Worm (Caenorhabditis elegans) whole organism, L1 larva: ENCODE data around the gene apy-1.

Experiments
- C04F5.9 ChIP-seq: sonication (generic microtip); optimal IDR thresholded peaks from 2 replicates; lab custom pipeline; 2016; ENCODE audit warnings: missing genetic modification characterization, missing compliant biosample characterization
- F16B12.6 ChIP-seq: fragments of 150-350 bp; optimal IDR thresholded peaks from 2 replicates; lab custom pipeline; 2014; ENCODE audit warnings: missing biosample characterization, missing genetic modification characterization
- aha-1 ChIP-seq: fragments of 150-350 bp; optimal IDR thresholded peaks from 2 replicates; lab custom pipeline; 2014; ENCODE audit warnings: missing biosample characterization, missing genetic modification characterization
- alr-1 ChIP-seq: fragments of 200-800 bp; sonication (Bioruptor generic); optimal IDR thresholded peaks from 2 replicates; lab custom pipeline; 2018; ENCODE audit warnings: borderline replicate concordance, mild to moderate bottlenecking, missing genetic modification characterization, missing compliant biosample characterization
- aly-2 ChIP-seq: fragments of 150-350 bp; optimal IDR thresholded peaks from 2 replicates; lab custom pipeline; 2014; ENCODE audit warnings: missing biosample characterization, missing genetic modification characterization
- ama-1 ChIP-seq: fragments of 150-350 bp; optimal IDR thresholded peaks from 2 replicates; lab custom pipeline; 2014
- blmp-1 ChIP-seq: fragments of 150-350 bp; optimal IDR thresholded peaks from 2 replicates; lab custom pipeline; 2014; ENCODE audit warnings: missing biosample characterization, missing genetic modification characterization
- ceh-82 ChIP-seq, 3 experiments: fragments of 150-350 bp in 1 of 3; sonication (generic microtip) in 2 of 3; optimal IDR thresholded peaks; 2 replicates each; lab custom pipeline; 2014 to 2017; ENCODE audit warnings: missing biosample characterization in 3 of 3, missing genetic modification characterization in 3 of 3
- ceh-88 ChIP-seq: fragments of 200-800 bp; sonication (Bioruptor generic); IDR thresholded peaks from 2 replicates; pipeline ENCODE4 v1.3.6; 2022; ENCODE audit warnings: missing genetic modification characterization, missing compliant biosample characterization
- ceh-90 ChIP-seq: sonication (generic microtip); optimal IDR thresholded peaks from 2 replicates; lab custom pipeline; 2016; ENCODE audit warnings: missing genetic modification characterization, missing compliant biosample characterization
- dpl-1 ChIP-seq, 3 experiments: fragments of 150-350 bp in 2 of 3; sonication (generic microtip) in 1 of 3; optimal IDR thresholded peaks; 2 replicates each; lab custom pipeline; 2014 to 2017; ENCODE audit warnings: missing biosample characterization in 3 of 3, missing genetic modification characterization in 3 of 3, missing genetic modification reagents in 3 of 3
- dsc-1 ChIP-seq: sonication (generic microtip); optimal IDR thresholded peaks from 2 replicates; lab custom pipeline; 2016; ENCODE audit warnings: mild to moderate bottlenecking, missing genetic modification characterization, missing compliant biosample characterization
- efl-1 ChIP-seq, 4 experiments: fragments of 150-350 bp; optimal IDR thresholded peaks in 3 of 4; peaks in 1 of 4; 1 replicate in 1 of 4; 2 replicates in 3 of 4; lab custom pipeline; 2014; ENCODE audit warnings: missing biosample characterization in 2 of 4, missing genetic modification characterization in 2 of 4, missing genetic modification reagents in 2 of 4
- egl-13 ChIP-seq: sonication (generic microtip); optimal IDR thresholded peaks from 2 replicates; lab custom pipeline; 2016; ENCODE audit warnings: missing genotype, missing genetic modification reagents, missing genetic modification characterization, missing compliant biosample characterization
- elt-2 ChIP-seq: sonication (generic microtip); optimal IDR thresholded peaks from 2 replicates; lab custom pipeline; 2016; ENCODE audit warnings: missing genetic modification characterization, mild to moderate bottlenecking, inconsistent platforms, missing compliant biosample characterization, missing genetic modification reagents
- elt-3 ChIP-seq, 6 experiments: fragments of 150-350 bp in 1 of 6; sonication (generic microtip); optimal IDR thresholded peaks; 2 replicates each; lab custom pipeline; 2017 to 2018; ENCODE audit warnings: missing biosample characterization in 6 of 6, missing genetic modification characterization in 6 of 6, inconsistent platforms in 1 of 6
- ets-5 ChIP-seq: fragments of 200-800 bp; sonication (Bioruptor generic); IDR thresholded peaks from 2 replicates; pipeline ENCODE4 v1.3.6; 2022; ENCODE audit warnings: missing genetic modification characterization, missing compliant biosample characterization
- fkh-4 ChIP-seq: sonication (generic microtip); optimal IDR thresholded peaks from 2 replicates; lab custom pipeline; 2016; ENCODE audit warnings: missing compliant biosample characterization, missing genetic modification characterization, borderline replicate concordance
- fos-1 ChIP-seq: fragments of 150-350 bp; optimal IDR thresholded peaks from 2 replicates; lab custom pipeline; 2014; ENCODE audit warnings: missing biosample characterization, missing genetic modification characterization
- grh-1 ChIP-seq: fragments of 200-800 bp; sonication (Bioruptor generic); IDR thresholded peaks from 2 replicates; pipeline ENCODE4 v1.3.6; 2022; ENCODE audit warnings: missing genetic modification reagents, missing genetic modification characterization, missing compliant biosample characterization
- hlh-4 ChIP-seq: sonication (generic microtip); optimal IDR thresholded peaks from 2 replicates; lab custom pipeline; 2016; ENCODE audit warnings: mild to moderate bottlenecking, missing genetic modification characterization, missing compliant biosample characterization
- hpl-2 ChIP-seq: fragments of 150-350 bp; optimal IDR thresholded peaks from 2 replicates; lab custom pipeline; 2014; ENCODE audit warnings: missing biosample characterization, missing genetic modification reagents, missing genetic modification characterization
- irx-1 ChIP-seq: sonication (generic microtip); optimal IDR thresholded peaks from 2 replicates; lab custom pipeline; 2016; ENCODE audit warnings: missing genetic modification characterization, missing compliant biosample characterization
- jun-1 ChIP-seq: fragments of 150-350 bp; optimal IDR thresholded peaks from 2 replicates; lab custom pipeline; 2014; ENCODE audit warnings: missing biosample characterization, missing genetic modification reagents, missing genetic modification characterization
- lin-13 ChIP-seq: fragments of 150-350 bp; optimal IDR thresholded peaks from 2 replicates; lab custom pipeline; 2014; ENCODE audit warnings: missing biosample characterization, missing genetic modification reagents, missing genetic modification characterization
- lin-14 ChIP-seq: fragments of 200-800 bp; sonication (Bioruptor generic); optimal IDR thresholded peaks from 2 replicates; lab custom pipeline; 2018; ENCODE audit warnings: mild to moderate bottlenecking, missing genetic modification characterization, moderate library complexity, missing compliant biosample characterization
- lin-15B ChIP-seq: fragments of 150-350 bp; sonication (generic microtip); optimal IDR thresholded peaks from 3 replicates; lab custom pipeline; 2014; ENCODE audit warnings: missing biosample characterization, missing genetic modification characterization
- lin-35 ChIP-seq, 2 experiments: fragments of 150-350 bp; optimal IDR thresholded peaks; 2 replicates each; lab custom pipeline; 2014; ENCODE audit warnings: missing biosample characterization in 2 of 2, missing genetic modification characterization in 2 of 2, missing genetic modification reagents in 2 of 2
- lir-3 ChIP-seq: sonication (generic microtip); optimal IDR thresholded peaks from 2 replicates; lab custom pipeline; 2016; ENCODE audit warnings: mild to moderate bottlenecking, missing genetic modification characterization, moderate library complexity, missing compliant biosample characterization; ENCODE audit not compliant: poor library complexity
- lsy-2 ChIP-seq, 2 experiments: fragments of 150-350 bp; optimal IDR thresholded peaks; 2 replicates each; lab custom pipeline; 2014; ENCODE audit warnings: missing biosample characterization in 2 of 2, missing genetic modification characterization in 2 of 2
- mab-9 ChIP-seq: fragments of 200-800 bp; sonication (Bioruptor generic); IDR thresholded peaks from 2 replicates; pipeline ENCODE4 v1.3.6; 2022; ENCODE audit warnings: missing genetic modification reagents, missing genetic modification characterization, missing compliant biosample characterization
- mep-1 ChIP-seq: fragments of 150-350 bp; optimal IDR thresholded peaks from 2 replicates; lab custom pipeline; 2014; ENCODE audit warnings: missing biosample characterization, missing genetic modification characterization
- nhr-19 ChIP-seq: fragments of 200-800 bp; sonication (Bioruptor generic); conservative IDR thresholded peaks from 2 replicates; pipeline ENCODE4 v1.3.6; 2022; ENCODE audit warnings: missing genetic modification characterization, missing compliant biosample characterization
- nhr-20 ChIP-seq: sonication (generic microtip); optimal IDR thresholded peaks from 2 replicates; lab custom pipeline; 2016; ENCODE audit warnings: mild to moderate bottlenecking, missing genetic modification characterization, missing compliant biosample characterization
- nhr-47 ChIP-seq: sonication (generic microtip); optimal IDR thresholded peaks from 2 replicates; lab custom pipeline; 2016; ENCODE audit warnings: mild to moderate bottlenecking, missing genetic modification characterization, moderate library complexity, missing compliant biosample characterization
- nhr-71 ChIP-seq: sonication (generic microtip); optimal IDR thresholded peaks from 2 replicates; lab custom pipeline; 2016; ENCODE audit warnings: mild to moderate bottlenecking, missing genetic modification characterization, moderate library complexity, missing compliant biosample characterization
- nhr-76 ChIP-seq: sonication (generic microtip); optimal IDR thresholded peaks from 2 replicates; lab custom pipeline; 2017; ENCODE audit warnings: missing biosample characterization, missing genetic modification characterization
- nhr-85 ChIP-seq: sonication (generic microtip); peaks from one replicate; lab custom pipeline; 2016; ENCODE audit warnings: missing genetic modification characterization, inconsistent platforms, missing compliant biosample characterization
- nhr-90 ChIP-seq: sonication (generic microtip); optimal IDR thresholded peaks from 2 replicates; lab custom pipeline; 2016; ENCODE audit warnings: mild to moderate bottlenecking, missing genetic modification characterization, missing compliant biosample characterization; ENCODE audit not compliant: poor library complexity
- rnt-1 ChIP-seq: sonication (generic microtip); optimal IDR thresholded peaks from 2 replicates; lab custom pipeline; 2016; ENCODE audit warnings: mild to moderate bottlenecking, missing genetic modification characterization, moderate library complexity, missing compliant biosample characterization
- skn-1 ChIP-seq: fragments of 150-350 bp; optimal IDR thresholded peaks from 2 replicates; lab custom pipeline; 2014; ENCODE audit warnings: missing biosample characterization, missing genetic modification characterization
- snu-23 ChIP-seq: sonication (generic microtip); optimal IDR thresholded peaks from 2 replicates; lab custom pipeline; 2016; ENCODE audit warnings: missing genetic modification characterization, missing compliant biosample characterization
- sox-4 ChIP-seq: sonication (generic microtip); optimal IDR thresholded peaks from 2 replicates; lab custom pipeline; 2016; ENCODE audit warnings: missing genetic modification characterization, missing compliant biosample characterization
- swsn-7 ChIP-seq: sonication (generic microtip); optimal IDR thresholded peaks from 2 replicates; lab custom pipeline; 2016; ENCODE audit warnings: missing genetic modification characterization, missing compliant biosample characterization
- tbx-2 ChIP-seq: sonication (generic microtip); optimal IDR thresholded peaks from 2 replicates; lab custom pipeline; 2016; ENCODE audit warnings: missing genetic modification characterization, missing compliant biosample characterization
- unc-86 ChIP-seq: sonication (generic microtip); optimal IDR thresholded peaks from 2 replicates; lab custom pipeline; 2016; ENCODE audit warnings: missing genetic modification characterization, missing compliant biosample characterization
- unc-98 ChIP-seq: fragments of 200-800 bp; sonication (Bioruptor generic); IDR thresholded peaks from 2 replicates; pipeline ENCODE4 v1.3.6; 2022; ENCODE audit warnings: missing genetic modification characterization, missing compliant biosample characterization
- xbp-1 ChIP-seq: sonication (generic microtip); optimal IDR thresholded peaks from 2 replicates; lab custom pipeline; 2016; ENCODE audit warnings: missing genetic modification characterization, missing compliant biosample characterization
- ztf-11 ChIP-seq, 2 experiments: sonication (generic microtip); optimal IDR thresholded peaks; 2 replicates each; lab custom pipeline; 2016 to 2017; ENCODE audit warnings: missing genetic modification characterization in 2 of 2, missing biosample characterization in 1 of 2, missing compliant biosample characterization in 1 of 2
- ztf-4 ChIP-seq: fragments of 150-350 bp; optimal IDR thresholded peaks from 2 replicates; lab custom pipeline; 2014; ENCODE audit warnings: missing biosample characterization, missing genetic modification characterization

The apy-1 gene

DNA sequence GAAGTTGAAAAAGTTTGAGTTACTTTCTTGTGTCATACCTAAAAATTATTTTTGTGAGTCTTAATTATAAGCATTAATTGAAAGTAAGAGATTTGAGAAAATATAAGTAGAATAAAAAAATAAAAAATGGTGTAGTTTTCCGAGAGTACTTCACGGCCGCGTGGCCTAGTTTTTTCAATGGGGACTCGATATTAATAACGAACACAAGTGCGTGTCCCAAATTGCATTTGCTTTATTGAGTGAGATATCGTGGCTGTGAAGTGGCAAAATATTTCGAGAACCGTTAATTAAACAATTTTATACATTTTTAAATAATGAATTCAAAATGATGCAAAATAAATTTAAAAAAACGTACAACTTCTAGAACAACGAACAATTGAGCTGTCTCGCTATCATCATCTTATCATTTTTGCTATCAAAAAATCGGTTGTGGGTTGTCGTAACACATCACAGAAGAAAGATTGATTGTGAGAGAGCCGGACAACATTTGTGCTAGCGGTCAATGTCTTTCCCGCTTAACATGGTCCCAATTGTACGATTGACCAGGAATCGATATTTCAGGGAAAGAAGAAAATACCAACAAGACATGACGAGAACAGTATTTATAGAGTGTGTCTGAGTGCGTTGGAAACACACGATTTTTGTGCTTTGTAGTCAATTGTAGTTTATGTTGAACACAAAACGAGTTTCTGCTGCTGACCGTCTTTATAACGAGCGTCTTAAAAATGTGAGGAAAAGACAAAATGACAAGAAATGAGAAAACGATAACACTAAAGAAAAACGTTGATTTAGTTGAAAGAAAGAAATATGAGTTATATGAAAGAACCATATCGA lies at the start of gene apy-1:
TSS of gene apy-1 (minus strand) at position 38 of the 834 bp plus-strand sequence.
- peak; percentile 23 for TF ChIP-seq snu-23 (GFP tag; lab: Kevin White, UChicago)
- TF ChIP-seq dsc-1 (tag; lab: Kevin White, UChicago), result peak; percentile 40
- TF ChIP-seq nhr-19 (GFP tag; lab: Robert Waterston, UW), result peak; percentile 13; the same call in 1 of the 2 replicates
- TF ChIP-seq aha-1, result no peak
- peak; percentile 69 for TF ChIP-seq nhr-47 (tag; lab: Kevin White, UChicago)
- no peak for TF ChIP-seq jun-1 (tag; lab: Kevin White, UChicago)
- TF ChIP-seq unc-86 (tag; lab: Kevin White, UChicago), result peak; percentile 37
- peak; percentile 63 for TF ChIP-seq xbp-1 (tag; lab: Kevin White, UChicago)
- peak; percentile 50 for TF ChIP-seq nhr-71
- peak; percentile 66 for TF ChIP-seq egl-13
- no peak for TF ChIP-seq grh-1
- TF ChIP-seq C04F5.9 (tag; lab: Kevin White, UChicago), result peak; percentile 23
- no peak for TF ChIP-seq lin-15B (tag; lab: Kevin White, UChicago)
- TF ChIP-seq tbx-2 (tag; lab: Kevin White, UChicago), result peak; percentile 62
- TF ChIP-seq mep-1 (tag; lab: Kevin White, UChicago), result peak; percentile 46
- TF ChIP-seq lir-3 (tag; lab: Kevin White, UChicago), result peak; percentile 61
- TF ChIP-seq irx-1 (tag; lab: Kevin White, UChicago), result peak; percentile 59
- TF ChIP-seq elt-2 (tag; lab: Kevin White, UChicago), result peak; percentile 54
- peak; percentile 20 for TF ChIP-seq nhr-90 (tag; lab: Kevin White, UChicago)
- TF ChIP-seq nhr-85 (tag; lab: Kevin White, UChicago), result peak; percentile 87
- peak; percentile 31 for TF ChIP-seq nhr-20 (tag; lab: Kevin White, UChicago)
- TF ChIP-seq rnt-1 (tag; lab: Kevin White, UChicago), result peak; percentile 69
- peak in 1 of 2 experiments; percentile 71 for TF ChIP-seq ztf-11 (tag; optimal IDR thresholded peaks at IDR 0.05; lab: Kevin White, UChicago)
- TF ChIP-seq aly-2 (tag; lab: Kevin White, UChicago), result no peak
- peak; percentile 31 to 34 for TF ChIP-seq lsy-2 (tag; optimal IDR thresholded peaks at IDR 0.05; lab: Kevin White, UChicago)
- no peak for TF ChIP-seq nhr-76 (tag; lab: Kevin White, UChicago)
- TF ChIP-seq unc-98 (GFP tag; lab: Robert Waterston, UW), result no peak
- TF ChIP-seq sox-4, result peak; percentile 62
- TF ChIP-seq hlh-4 (tag; lab: Kevin White, UChicago), result peak; percentile 29
- peak; percentile 24 for TF ChIP-seq fkh-4 (tag; lab: Kevin White, UChicago)
- TF ChIP-seq ets-5 (GFP tag; lab: Robert Waterston, UW), result no peak
- TF ChIP-seq lin-13, result no peak
- peak; percentile 27 for TF ChIP-seq blmp-1 (tag; lab: Kevin White, UChicago)
- TF ChIP-seq lin-14 (GFP tag; lab: Kevin White, UChicago), result peak; percentile 82
- peak; percentile 59 for TF ChIP-seq ceh-90 (tag; lab: Kevin White, UChicago)
- peak; percentile 51 for TF ChIP-seq swsn-7
- TF ChIP-seq ceh-82 (tag; optimal IDR thresholded peaks at IDR 0.05; lab: Kevin White, UChicago), result peak in 2 of 3 experiments; percentile 2 to 3
- TF ChIP-seq lin-35 (GFP tag; optimal IDR thresholded peaks at IDR 0.05; lab: Kevin White, UChicago), result peak in 1 of 2 experiments; percentile 48
- TF ChIP-seq ceh-88, result 0 out of 2 replicates have a peak, but pooled peaks have one; percentile 18

ce11 chrX:7614466-7614865 lies 44.9 kb upstream of the apy-1 start:
- no peak for TF ChIP-seq mab-9 (GFP tag; lab: Robert Waterston, UW)
- TF ChIP-seq ztf-4 (tag; lab: Kevin White, UChicago), result no peak
- TF ChIP-seq alr-1 (tag; lab: Kevin White, UChicago), result no peak
- no peak for TF ChIP-seq elt-3 (tag; optimal IDR thresholded peaks at IDR 0.05; lab: Kevin White, UChicago)
- TF ChIP-seq dpl-1 (GFP tag; optimal IDR thresholded peaks at IDR 0.05; lab: Kevin White, UChicago), result no peak
- TF ChIP-seq aha-1, result no peak
- TF ChIP-seq mep-1 (tag; lab: Kevin White, UChicago), result no peak
- TF ChIP-seq nhr-90 (tag; lab: Kevin White, UChicago), result no peak
- TF ChIP-seq tbx-2 (tag; lab: Kevin White, UChicago), result no peak
- TF ChIP-seq fos-1, result no peak
- no peak for TF ChIP-seq hpl-2 (GFP tag; lab: Kevin White, UChicago)
- no peak for TF ChIP-seq efl-1 (optimal IDR thresholded peaks at IDR 0.05; lab: Kevin White, UChicago)
- TF ChIP-seq efl-1 (GFP tag; optimal IDR thresholded peaks at IDR 0.05 in 1 of 2; lab: Kevin White, UChicago), result no peak
- no peak for TF ChIP-seq F16B12.6
- TF ChIP-seq ama-1 (lab: Kevin White, UChicago), result no peak
- no peak for TF ChIP-seq ets-5 (GFP tag; lab: Robert Waterston, UW)
- no peak for TF ChIP-seq skn-1
